Worm (Caenorhabditis elegans) whole organism, young adult: ENCODE data around the gene chpf-1.

Experiments
- ZK185.1 ChIP-seq: sonication (generic microtip); optimal IDR thresholded peaks from 2 replicates; lab custom pipeline; 2016; ENCODE audit warnings: mild to moderate bottlenecking, missing genetic modification characterization, missing compliant biosample characterization; ENCODE audit not compliant: poor library complexity, severe bottlenecking
- aptf-3 ChIP-seq: fragments of 200-800 bp; sonication (Bioruptor generic); IDR thresholded peaks from 2 replicates; pipeline ENCODE4 v1.3.6; 2022; ENCODE audit warnings: missing genetic modification characterization, missing compliant biosample characterization
- ceh-91 ChIP-seq: fragments of 200-800 bp; sonication (Bioruptor generic); IDR thresholded peaks from 2 replicates; pipeline ENCODE4 v1.3.6; 2022; ENCODE audit warnings: missing genetic modification reagents, missing genetic modification characterization, missing compliant biosample characterization
- dox-1 ChIP-seq: fragments of 200-800 bp; sonication (Bioruptor generic); IDR thresholded peaks from 2 replicates; pipeline ENCODE4 v1.3.6; 2022; ENCODE audit warnings: missing genetic modification reagents, missing genetic modification characterization, missing compliant biosample characterization
- dpl-1 ChIP-seq: fragments of 150-350 bp; optimal IDR thresholded peaks from 2 replicates; lab custom pipeline; 2014; ENCODE audit warnings: missing biosample characterization, missing genetic modification reagents, missing genetic modification characterization
- hsf-1 ChIP-seq: fragments of 200-800 bp; sonication (Bioruptor generic); IDR thresholded peaks from 2 replicates; pipeline ENCODE4 v1.3.6; 2022; ENCODE audit warnings: missing genetic modification reagents, missing genetic modification characterization, missing compliant biosample characterization
- let-526 ChIP-seq: fragments of 200-800 bp; sonication (Bioruptor generic); IDR thresholded peaks from 2 replicates; pipeline ENCODE4 v1.3.6; 2022; ENCODE audit warnings: missing genetic modification reagents, missing genetic modification characterization, missing compliant biosample characterization
- mcd-1 ChIP-seq: fragments of 200-800 bp; sonication (Bioruptor generic); IDR thresholded peaks from 2 replicates; pipeline ENCODE4 v1.3.6; 2022; ENCODE audit warnings: missing genetic modification reagents, missing genetic modification characterization, missing compliant biosample characterization
- nhr-90 ChIP-seq: sonication (generic microtip); optimal IDR thresholded peaks from 2 replicates; lab custom pipeline; 2016; ENCODE audit warnings: missing genotype, mild to moderate bottlenecking, missing genetic modification characterization, missing compliant biosample characterization
- rec-8 ChIP-seq, 2 experiments: sonication (generic microtip); optimal IDR thresholded peaks; 2 replicates each; lab custom pipeline; 2016; ENCODE audit warnings: mild to moderate bottlenecking in 2 of 2, missing genetic modification characterization in 2 of 2, missing genetic modification reagents in 2 of 2, missing genotype in 2 of 2, missing biosample characterization in 1 of 2, missing compliant biosample characterization in 1 of 2, moderate library complexity in 1 of 2
- repo-1 ChIP-seq: sonication (generic microtip); optimal IDR thresholded peaks from 2 replicates; lab custom pipeline; 2017; ENCODE audit warnings: mild to moderate bottlenecking, missing genetic modification characterization, missing compliant biosample characterization
- snpc-4 ChIP-seq, 5 experiments: fragments of 150-350 bp in 1 of 5; sonication (generic microtip) in 4 of 5; optimal IDR thresholded peaks; 2 replicates each; lab custom pipeline; 2014 to 2018; ENCODE audit warnings: missing genetic modification characterization in 5 of 5, missing biosample characterization in 3 of 5, antibody characterized with exemption in 2 of 5, mild to moderate bottlenecking in 2 of 5, missing compliant biosample characterization in 2 of 5, missing genotype in 2 of 5, moderate library complexity in 2 of 5, missing genetic modification reagents in 1 of 5
- ztf-25 ChIP-seq: fragments of 200-800 bp; sonication (Bioruptor generic); IDR thresholded peaks from 2 replicates; pipeline ENCODE4 v1.3.6; 2022; ENCODE audit warnings: missing genetic modification reagents, missing genetic modification characterization, missing compliant biosample characterization
- ztf-28 ChIP-seq: fragments of 200-800 bp; sonication (Bioruptor generic); IDR thresholded peaks from 2 replicates; pipeline ENCODE4 v1.3.6; 2022; ENCODE audit warnings: missing genetic modification reagents, missing genetic modification characterization, missing compliant biosample characterization

ce11 chrV:10173653-10174052, 29.6 kb downstream of the chpf-1 start, which contains the start of gene egl-3:
- no peak for TF ChIP-seq repo-1 (tag; lab: Kevin White, UChicago)
- no peak for TF ChIP-seq ztf-28
- no peak for TF ChIP-seq snpc-4 (GFP tag; optimal IDR thresholded peaks at IDR 0.05; lab: Kevin White, UChicago)
- TF ChIP-seq snpc-4 (tag; optimal IDR thresholded peaks at IDR 0.05; lab: Kevin White, UChicago): no peak
- no peak for TF ChIP-seq hsf-1 (GFP tag; lab: Robert Waterston, UW)
- no peak for TF ChIP-seq ZK185.1 (tag; lab: Kevin White, UChicago)
- no peak for TF ChIP-seq aptf-3 (GFP tag; lab: Robert Waterston, UW)
- no peak for TF ChIP-seq nhr-90 (tag; lab: Kevin White, UChicago)
- no peak for TF ChIP-seq dox-1 (GFP tag; lab: Robert Waterston, UW)
- no peak for TF ChIP-seq mcd-1
- TF ChIP-seq rec-8 (tag; optimal IDR thresholded peaks at IDR 0.05; lab: Kevin White, UChicago): no peak
- no peak for TF ChIP-seq let-526 (GFP tag; lab: Robert Waterston, UW)
- no peak for TF ChIP-seq dpl-1
- TF ChIP-seq ceh-91 (GFP tag; lab: Robert Waterston, UW): no peak
- TF ChIP-seq ztf-25 (GFP tag; lab: Robert Waterston, UW): no peak
